Worm (Caenorhabditis elegans) whole organism, L2 larva: ENCODE measurements around the gene C06C3.7.

Experiments used
- R02D3.7 ChIP-seq: fragments of 150-350 bp; optimal IDR thresholded peaks from 2 replicates; lab custom pipeline; 2014; ENCODE audit warnings: missing biosample characterization, missing genetic modification characterization
- elt-3 ChIP-seq: sonication (generic microtip); optimal IDR thresholded peaks from 2 replicates; lab custom pipeline; 2017; ENCODE audit warnings: missing biosample characterization, missing genetic modification characterization
- nhr-12 ChIP-seq: fragments of 150-350 bp; optimal IDR thresholded peaks from 2 replicates; lab custom pipeline; 2014; ENCODE audit warnings: missing biosample characterization, missing genetic modification characterization

ce11 chrII:9403087-9403486, 17.7 kb downstream of the C06C3.7 start, which contains the start of gene Y51B9A.6:
- TF ChIP-seq nhr-12 (tag; lab: Kevin White, UChicago) (no peak), R02D3.7 (no peak), elt-3 (no peak)
